Worm (Caenorhabditis elegans): Measurements from ENCODE around the gene F49A5.10.

F49A5.10 gene

DNA sequence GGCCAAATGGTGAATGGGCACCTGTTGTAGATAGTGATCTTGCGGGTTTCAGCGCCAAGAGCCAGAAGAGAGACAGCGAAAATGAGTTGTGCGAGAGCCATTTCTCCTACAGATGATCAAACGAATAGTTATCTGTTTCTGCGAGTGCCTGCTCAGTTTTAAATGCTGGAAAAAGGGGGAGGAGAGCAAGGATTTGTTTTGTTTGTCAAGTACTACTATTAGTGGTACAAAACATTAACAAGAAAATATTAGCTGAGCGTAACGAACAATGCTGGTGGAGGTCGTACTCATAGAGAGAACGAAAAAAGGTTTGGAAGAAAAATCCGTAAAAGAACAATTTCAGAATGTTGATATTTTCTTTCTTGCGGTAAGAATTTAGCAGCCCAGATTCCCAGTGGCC, 3.7 kb upstream of the F49A5.10 start, which contains the start of gene thn-4:
thn-4 (minus strand) TSS at position 101 of the 400 bp plus-strand sequence.
- TF ChIP-seq ces-1 (GFP tag; optimal IDR thresholded peaks at IDR 0.05), result no peak

DNA sequence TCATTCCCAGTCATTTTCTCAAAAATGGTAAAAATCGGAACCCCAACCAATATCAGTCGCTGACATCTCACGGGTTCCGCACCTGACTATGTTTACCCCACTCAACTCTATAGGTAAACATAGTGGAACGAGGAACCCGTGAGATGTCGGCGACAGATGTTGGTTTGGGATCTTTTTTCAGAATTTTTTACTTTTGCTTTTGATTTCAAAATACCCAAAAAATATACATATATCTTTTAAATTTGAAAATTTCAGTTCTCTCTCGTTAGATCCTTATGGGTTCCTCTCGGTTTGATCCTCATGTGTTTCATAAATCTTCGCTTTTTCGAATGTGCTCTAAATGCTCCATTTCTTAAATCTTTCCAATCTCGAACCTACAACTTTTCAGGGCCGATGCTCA, 1.4 kb upstream of the F49A5.10 start, which contains the start of gene srw-23:
srw-23 (plus strand) TSS at position 301 of the 400 bp plus-strand sequence.
- TF ChIP-seq hlh-1 (tag; optimal IDR thresholded peaks at IDR 0.05) (no peak), drap-1 (GFP tag; optimal IDR thresholded peaks at IDR 0.05) (no peak), pha-4 (tag; optimal IDR thresholded peaks at IDR 0.05) (no peak), lsy-2 (tag; optimal IDR thresholded peaks at IDR 0.05) (no peak), flh-1 (GFP tag; optimal IDR thresholded peaks at IDR 0.05) (no peak), unc-62 (GFP tag; optimal IDR thresholded peaks at IDR 0.05) (no peak), nhr-237 (tag; optimal IDR thresholded peaks at IDR 0.05) (no peak), cnd-1 (tag; optimal IDR thresholded peaks at IDR 0.05) (no peak), ces-1 (GFP tag; optimal IDR thresholded peaks at IDR 0.05) (no peak), mab-5 (tag; optimal IDR thresholded peaks at IDR 0.05) (no peak), blmp-1 (tag; optimal IDR thresholded peaks at IDR 0.05) (no peak), nhr-12 (tag; optimal IDR thresholded peaks at IDR 0.05) (no peak), unc-39 (tag; optimal IDR thresholded peaks at IDR 0.05) (no peak), nhr-76 (tag; optimal IDR thresholded peaks at IDR 0.05) (no peak), elt-3 (tag; optimal IDR thresholded peaks at IDR 0.05) (no peak), lin-32 (GFP tag; optimal IDR thresholded peaks at IDR 0.05) (no peak), ceh-39 (tag; optimal IDR thresholded peaks at IDR 0.05) (no peak), ztf-11 (tag; optimal IDR thresholded peaks at IDR 0.05) (no peak), zip-8 (tag; optimal IDR thresholded peaks at IDR 0.05) (no peak), ham-2 (GFP tag; optimal IDR thresholded peaks at IDR 0.05) (no peak)

DNA sequence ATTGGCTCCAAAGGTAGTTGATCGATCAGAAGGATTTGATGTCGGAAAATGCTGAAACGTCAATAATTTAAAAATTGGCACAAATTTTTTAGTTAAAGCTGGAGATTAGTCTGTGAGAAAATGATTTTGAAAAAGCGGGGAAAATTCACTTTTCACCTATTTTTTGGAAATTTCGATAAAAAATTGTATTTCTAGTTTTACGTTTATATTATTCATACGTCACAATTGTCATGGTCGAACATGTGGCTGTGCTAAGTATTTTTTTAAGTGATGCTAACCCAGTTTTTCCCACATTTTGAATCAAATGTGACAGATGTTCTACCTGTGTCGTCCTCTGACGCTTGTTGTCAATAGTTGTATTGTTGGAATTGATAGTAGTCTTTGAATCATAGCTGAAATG, 4.5 kb downstream of the F49A5.10 start:
- TF ChIP-seq ztf-11 (tag; optimal IDR thresholded peaks at IDR 0.05) (no peak), nhr-28 (tag; optimal IDR thresholded peaks at IDR 0.05) (no peak), nhr-76 (tag; optimal IDR thresholded peaks at IDR 0.05) (no peak), ham-2 (GFP tag; optimal IDR thresholded peaks at IDR 0.05) (no peak), pha-4 (tag; optimal IDR thresholded peaks at IDR 0.05) (no peak), unc-120 (tag; optimal IDR thresholded peaks at IDR 0.05; ENCODE audit: poor library complexity, severe bottlenecking) (no peak), ces-1 (GFP tag; optimal IDR thresholded peaks at IDR 0.05) (no peak), ceh-83 (GFP tag; optimal IDR thresholded peaks at IDR 0.05) (no peak), hlh-1 (tag; optimal IDR thresholded peaks at IDR 0.05) (no peak), cnd-1 (tag; optimal IDR thresholded peaks at IDR 0.05) (no peak), nhr-12 (tag; optimal IDR thresholded peaks at IDR 0.05) (no peak), lin-13 (tag; optimal IDR thresholded peaks at IDR 0.05) (no peak), M03D4.4 (tag; optimal IDR thresholded peaks at IDR 0.05) (no peak)

DNA sequence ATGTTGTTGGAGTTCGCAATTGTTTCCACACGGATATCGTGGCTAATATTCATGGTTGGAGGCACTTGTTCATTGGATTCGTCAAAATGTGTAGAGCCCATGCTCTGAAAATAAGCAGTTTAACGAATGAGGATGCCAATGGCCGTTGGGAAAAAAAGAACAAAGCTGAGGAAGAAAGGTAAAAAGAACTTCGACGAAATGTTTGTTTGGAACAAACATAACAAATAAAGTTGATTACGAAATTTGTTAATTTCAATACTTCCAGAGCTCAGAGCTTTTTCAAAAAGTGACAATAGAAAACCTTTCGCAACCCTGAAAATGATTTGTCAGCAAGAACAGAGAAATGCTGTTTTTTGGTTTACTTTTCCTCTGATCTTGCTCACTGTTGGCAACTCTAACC, 5.0 kb downstream of the F49A5.10 start, which contains the start of gene F09C6.3:
F09C6.3 (minus strand) TSS at position 101 of the 400 bp plus-strand sequence.
- TF ChIP-seq ceh-43 (GFP tag; optimal IDR thresholded peaks at IDR 0.05), result no peak
- TF ChIP-seq mab-5 (tag; optimal IDR thresholded peaks at IDR 0.05), result no peak
- TF ChIP-seq mls-2 (tag; optimal IDR thresholded peaks at IDR 0.05), result no peak
- TF ChIP-seq hlh-1 (tag; optimal IDR thresholded peaks at IDR 0.05), result no peak
- no peak for TF ChIP-seq nhr-12 (tag; optimal IDR thresholded peaks at IDR 0.05)
- TF ChIP-seq elt-3 (tag; optimal IDR thresholded peaks at IDR 0.05), result no peak
- no peak for TF ChIP-seq tbx-8 (GFP tag; optimal IDR thresholded peaks at IDR 0.05)
- TF ChIP-seq sptf-1 (tag; optimal IDR thresholded peaks at IDR 0.05), result no peak
- no peak for TF ChIP-seq ces-1 (GFP tag; optimal IDR thresholded peaks at IDR 0.05)
- no peak for TF ChIP-seq nhr-237 (tag; optimal IDR thresholded peaks at IDR 0.05)
- no peak for TF ChIP-seq unc-62 (GFP tag; optimal IDR thresholded peaks at IDR 0.05)
- TF ChIP-seq lin-13 (tag; optimal IDR thresholded peaks at IDR 0.05), result no peak
- no peak for TF ChIP-seq flh-1 (GFP tag; optimal IDR thresholded peaks at IDR 0.05)
- TF ChIP-seq M03D4.4 (tag; optimal IDR thresholded peaks at IDR 0.05), result no peak
- no peak for TF ChIP-seq snpc-4 (tag; optimal IDR thresholded peaks at IDR 0.05)
- TF ChIP-seq nhr-28 (tag; optimal IDR thresholded peaks at IDR 0.05), result no peak
- TF ChIP-seq lsy-2 (tag; optimal IDR thresholded peaks at IDR 0.05), result no peak

DNA sequence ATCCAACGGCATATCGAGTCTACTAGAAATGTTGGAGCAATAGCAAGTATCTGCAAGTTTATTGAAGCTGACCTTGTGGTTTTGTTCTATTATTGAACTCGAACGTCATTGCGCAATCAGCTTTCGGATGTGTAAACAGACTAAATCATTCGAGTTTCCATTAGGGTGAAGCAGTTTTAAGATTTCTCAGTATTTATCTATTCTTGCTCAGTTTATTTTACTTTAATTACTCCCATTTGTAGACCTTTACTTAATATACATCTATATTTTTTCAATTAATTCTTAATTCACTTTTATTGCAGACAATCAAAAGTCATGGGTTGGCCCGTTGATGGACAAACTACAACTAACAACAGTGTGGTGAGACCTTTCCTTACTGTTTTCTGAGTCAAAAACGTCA, 5.6 kb downstream of the F49A5.10 start, which contains the start of gene F09C6.14:
F09C6.14 (plus strand) TSS at position 301 of the 400 bp plus-strand sequence.
- TF ChIP-seq elt-3 (tag; optimal IDR thresholded peaks at IDR 0.05) (no peak), ces-1 (GFP tag; optimal IDR thresholded peaks at IDR 0.05) (no peak), cnd-1 (tag; optimal IDR thresholded peaks at IDR 0.05) (no peak), ceh-39 (tag; optimal IDR thresholded peaks at IDR 0.05) (no peak), flh-1 (GFP tag; optimal IDR thresholded peaks at IDR 0.05) (no peak), blmp-1 (tag; optimal IDR thresholded peaks at IDR 0.05) (no peak), unc-120 (tag; optimal IDR thresholded peaks at IDR 0.05; ENCODE audit: poor library complexity, severe bottlenecking) (no peak), M03D4.4 (tag; optimal IDR thresholded peaks at IDR 0.05) (no peak), elt-1 (tag; optimal IDR thresholded peaks at IDR 0.05; ENCODE audit: borderline replicate concordance, insufficient read depth) (no peak), lin-13 (tag; optimal IDR thresholded peaks at IDR 0.05) (no peak), nhr-12 (tag; optimal IDR thresholded peaks at IDR 0.05) (no peak), unc-62 (GFP tag; optimal IDR thresholded peaks at IDR 0.05) (no peak)
